Worm (Caenorhabditis elegans) whole organism, L3 larva: Measurements from ENCODE around the gene abcf-3.

Experiments
- R02D3.7 ChIP-seq: fragments of 150-350 bp; optimal IDR thresholded peaks from 2 replicates; lab custom pipeline; 2014; ENCODE audit warnings: missing biosample characterization, missing genetic modification characterization
- aly-2 ChIP-seq: fragments of 150-350 bp; optimal IDR thresholded peaks from 2 replicates; lab custom pipeline; 2014; ENCODE audit warnings: missing biosample characterization, missing genetic modification characterization
- ama-1 ChIP-seq: fragments of 150-350 bp; optimal IDR thresholded peaks from 2 replicates; lab custom pipeline; 2018
- ceh-16 ChIP-seq: sonication (generic microtip); optimal IDR thresholded peaks from 2 replicates; lab custom pipeline; 2017; ENCODE audit warnings: missing biosample characterization, missing genetic modification characterization
- ceh-82 ChIP-seq: fragments of 150-350 bp; optimal IDR thresholded peaks from 2 replicates; lab custom pipeline; 2014; ENCODE audit warnings: missing biosample characterization, missing genetic modification characterization
- daf-12 ChIP-seq: fragments of 150-350 bp; optimal IDR thresholded peaks from 2 replicates; lab custom pipeline; 2014; ENCODE audit warnings: missing biosample characterization, missing genetic modification reagents, missing genetic modification characterization
- egl-27 ChIP-seq: sonication (generic microtip); optimal IDR thresholded peaks from 4 replicates; lab custom pipeline; 2017; ENCODE audit warnings: missing biosample characterization, missing genetic modification reagents, missing genetic modification characterization
- egl-5 ChIP-seq: fragments of 150-350 bp; optimal IDR thresholded peaks from 2 replicates; lab custom pipeline; 2017; ENCODE audit warnings: missing biosample characterization, missing genetic modification reagents, missing genetic modification characterization, inconsistent platforms
- elt-1 ChIP-seq: fragments of 150-350 bp; optimal IDR thresholded peaks from 2 replicates; lab custom pipeline; 2014; ENCODE audit warnings: missing biosample characterization, missing genetic modification characterization
- elt-2 ChIP-seq: sonication (generic microtip); optimal IDR thresholded peaks from 2 replicates; lab custom pipeline; 2016; ENCODE audit warnings: missing genetic modification reagents, mild to moderate bottlenecking, missing genetic modification characterization, missing compliant biosample characterization
- elt-3 ChIP-seq, 3 experiments: fragments of 150-350 bp in 1 of 3; sonication (generic microtip) in 2 of 3; optimal IDR thresholded peaks; 2 replicates in 2 of 3; 4 replicates in 1 of 3; lab custom pipeline; 2014 to 2017; ENCODE audit warnings: missing biosample characterization in 3 of 3, missing genetic modification characterization in 3 of 3
- eor-1 ChIP-seq, 2 experiments: fragments of 150-350 bp; optimal IDR thresholded peaks; 2 replicates each; lab custom pipeline; 2014 to 2018; ENCODE audit warnings: missing biosample characterization in 2 of 2, missing genetic modification characterization in 2 of 2
- fkh-10 ChIP-seq: sonication (generic microtip); optimal IDR thresholded peaks from 2 replicates; lab custom pipeline; 2017; ENCODE audit warnings: missing biosample characterization, missing genetic modification reagents, missing genetic modification characterization
- fkh-2 ChIP-seq: fragments of 150-350 bp; optimal IDR thresholded peaks from 2 replicates; lab custom pipeline; 2014; ENCODE audit warnings: missing biosample characterization, missing genetic modification reagents, missing genetic modification characterization
- fos-1 ChIP-seq: fragments of 150-350 bp; optimal IDR thresholded peaks from 2 replicates; lab custom pipeline; 2014; ENCODE audit warnings: missing biosample characterization, missing genetic modification characterization
- hmg-11 ChIP-seq: sonication (generic microtip); optimal IDR thresholded peaks from 2 replicates; lab custom pipeline; 2016; ENCODE audit warnings: missing genetic modification characterization, missing compliant biosample characterization
- jun-1 ChIP-seq: fragments of 150-350 bp; optimal IDR thresholded peaks from 2 replicates; lab custom pipeline; 2014; ENCODE audit warnings: missing biosample characterization, missing genetic modification reagents, missing genetic modification characterization
- lin-15B ChIP-seq: fragments of 150-350 bp; optimal IDR thresholded peaks from 2 replicates; lab custom pipeline; 2014; ENCODE audit warnings: missing biosample characterization, missing genetic modification characterization
- lin-39 ChIP-seq: fragments of 150-350 bp; optimal IDR thresholded peaks from 2 replicates; lab custom pipeline; 2018; ENCODE audit warnings: missing biosample characterization, missing genetic modification reagents, missing genetic modification characterization
- lsy-12 ChIP-seq: sonication (generic microtip); optimal IDR thresholded peaks from 2 replicates; lab custom pipeline; 2016; ENCODE audit warnings: mild to moderate bottlenecking, missing genetic modification characterization, missing compliant biosample characterization
- mdl-1 ChIP-seq: fragments of 150-350 bp; optimal IDR thresholded peaks from 2 replicates; lab custom pipeline; 2014; ENCODE audit warnings: missing biosample characterization, missing genetic modification characterization
- mml-1 ChIP-seq: fragments of 150-350 bp; sonication (generic microtip); optimal IDR thresholded peaks from 3 replicates; lab custom pipeline; 2014; ENCODE audit warnings: missing biosample characterization, missing genetic modification characterization
- nfya-1 ChIP-seq: sonication (generic microtip); optimal IDR thresholded peaks from 2 replicates; lab custom pipeline; 2017; ENCODE audit warnings: missing genetic modification characterization, mild to moderate bottlenecking, missing compliant biosample characterization, antibody characterized with exemption, moderate library complexity; ENCODE audit not compliant: insufficient read depth
- nhr-11 ChIP-seq: fragments of 150-350 bp; optimal IDR thresholded peaks from 2 replicates; lab custom pipeline; 2014; ENCODE audit warnings: missing biosample characterization, missing genetic modification characterization
- nhr-12 ChIP-seq: fragments of 150-350 bp; optimal IDR thresholded peaks from 2 replicates; lab custom pipeline; 2014; ENCODE audit warnings: missing biosample characterization, missing genetic modification characterization
- nhr-23 ChIP-seq: fragments of 150-350 bp; optimal IDR thresholded peaks from 2 replicates; lab custom pipeline; 2014; ENCODE audit warnings: missing biosample characterization, missing genetic modification reagents, missing genetic modification characterization
- nhr-25 ChIP-seq: sonication (generic microtip); optimal IDR thresholded peaks from 2 replicates; lab custom pipeline; 2017; ENCODE audit warnings: missing biosample characterization, missing genetic modification characterization
- nhr-28 ChIP-seq: fragments of 150-350 bp; optimal IDR thresholded peaks from 2 replicates; lab custom pipeline; 2014; ENCODE audit warnings: missing biosample characterization, missing genetic modification characterization
- nhr-43 ChIP-seq: sonication (generic microtip); optimal IDR thresholded peaks from 2 replicates; lab custom pipeline; 2016; ENCODE audit warnings: mild to moderate bottlenecking, missing genetic modification characterization, missing compliant biosample characterization; ENCODE audit not compliant: poor library complexity, severe bottlenecking
- nhr-67 ChIP-seq: fragments of 150-350 bp; optimal IDR thresholded peaks from 2 replicates; lab custom pipeline; 2014; ENCODE audit warnings: missing biosample characterization, missing genetic modification characterization
- nhr-76 ChIP-seq: fragments of 150-350 bp; sonication (generic microtip); optimal IDR thresholded peaks from 5 replicates; lab custom pipeline; 2014; ENCODE audit warnings: missing biosample characterization, missing genetic modification characterization
- nhr-77 ChIP-seq: fragments of 150-350 bp; optimal IDR thresholded peaks from 2 replicates; lab custom pipeline; 2014; ENCODE audit warnings: missing biosample characterization, missing genetic modification characterization
- pha-4 ChIP-seq: fragments of 150-350 bp; optimal IDR thresholded peaks from 2 replicates; lab custom pipeline; 2014; ENCODE audit warnings: missing biosample characterization, missing genetic modification reagents, missing genetic modification characterization
- pqm-1 ChIP-seq: fragments of 150-350 bp; optimal IDR thresholded peaks from 2 replicates; lab custom pipeline; 2017; ENCODE audit warnings: missing biosample characterization, missing genetic modification characterization, inconsistent platforms
- sea-2 ChIP-seq: fragments of 150-350 bp; sonication (generic microtip); optimal IDR thresholded peaks from 4 replicates; lab custom pipeline; 2014; ENCODE audit warnings: missing biosample characterization, missing genetic modification reagents, missing genetic modification characterization
- skn-1 ChIP-seq: fragments of 150-350 bp; optimal IDR thresholded peaks from 2 replicates; lab custom pipeline; 2014; ENCODE audit warnings: missing biosample characterization, missing genetic modification characterization
- snpc-4 ChIP-seq: fragments of 150-350 bp; optimal IDR thresholded peaks from 2 replicates; lab custom pipeline; 2014; ENCODE audit warnings: missing biosample characterization, missing genetic modification characterization
- unc-39 ChIP-seq: sonication (generic microtip); optimal IDR thresholded peaks from 4 replicates; lab custom pipeline; 2017; ENCODE audit warnings: missing biosample characterization, missing genetic modification characterization
- unc-62 ChIP-seq: fragments of 150-350 bp; sonication (generic microtip); optimal IDR thresholded peaks from 4 replicates; lab custom pipeline; 2014; ENCODE audit warnings: missing biosample characterization, missing genetic modification reagents, missing genetic modification characterization
- zag-1 ChIP-seq: fragments of 150-350 bp; optimal IDR thresholded peaks from 2 replicates; lab custom pipeline; 2014; ENCODE audit warnings: missing biosample characterization, missing genetic modification characterization
- ztf-11 ChIP-seq: fragments of 150-350 bp; optimal IDR thresholded peaks from 2 replicates; lab custom pipeline; 2014; ENCODE audit warnings: missing biosample characterization, missing genetic modification characterization
- ztf-4 ChIP-seq: fragments of 150-350 bp; optimal IDR thresholded peaks from 2 replicates; lab custom pipeline; 2014; ENCODE audit warnings: missing biosample characterization, missing genetic modification characterization

Gene abcf-3

ce11 chrIII:6190810-6191209, 17.6 kb downstream of the abcf-3 start, which contains the start of gene C23G10.5:
Gene C23G10.5 (plus strand): TSS chrIII:6191110.
- TF ChIP-seq egl-5 (tag; lab: Kevin White, UChicago) (no peak), nhr-28 (tag; lab: Kevin White, UChicago) (no peak), unc-62 (no peak), ceh-16 (tag; lab: Kevin White, UChicago) (no peak), unc-39 (tag; lab: Kevin White, UChicago) (no peak), lin-39 (tag; lab: Kevin White, UChicago) (no peak), fkh-10 (no peak), nhr-23 (tag; lab: Kevin White, UChicago) (no peak), fos-1 (tag; lab: Kevin White, UChicago) (no peak), ama-1 (no peak), snpc-4 (no peak), zag-1 (tag; lab: Kevin White, UChicago) (no peak), nfya-1 (tag; lab: Kevin White, UChicago) (no peak), hmg-11 (tag; lab: Kevin White, UChicago) (no peak), egl-27 (tag; lab: Kevin White, UChicago) (no peak), lin-15B (tag; lab: Kevin White, UChicago) (no peak), elt-2 (tag; lab: Kevin White, UChicago) (no peak), nhr-67 (tag; lab: Kevin White, UChicago) (no peak)

- TF ChIP-seq nhr-11 (tag; lab: Kevin White, UChicago) (no peak), elt-3 (tag; optimal IDR thresholded peaks at IDR 0.05; lab: Kevin White, UChicago) (no peak), ama-1 (no peak), elt-1 (tag; lab: Kevin White, UChicago) (no peak)
Observed at ce11 chrIII:6194480-6194879, 21.3 kb downstream of the abcf-3 start, which contains the start of gene ugt-66. Gene ugt-66 (minus strand): TSS chrIII:6194580.

- TF ChIP-seq mdl-1 (tag; lab: Kevin White, UChicago) (no peak), eor-1 (tag; optimal IDR thresholded peaks at IDR 0.05; lab: Kevin White, UChicago) (no peak), nhr-28 (tag; lab: Kevin White, UChicago) (no peak), nhr-76 (tag; lab: Kevin White, UChicago) (no peak), nfya-1 (tag; lab: Kevin White, UChicago) (no peak), elt-2 (tag; lab: Kevin White, UChicago) (no peak), nhr-11 (tag; lab: Kevin White, UChicago) (no peak), skn-1 (tag; lab: Kevin White, UChicago) (no peak), jun-1 (tag; lab: Kevin White, UChicago) (no peak), nhr-23 (tag; lab: Kevin White, UChicago) (no peak), elt-1 (tag; lab: Kevin White, UChicago) (no peak), ceh-16 (tag; lab: Kevin White, UChicago) (no peak), ama-1 (no peak), egl-27 (tag; lab: Kevin White, UChicago) (no peak), zag-1 (tag; lab: Kevin White, UChicago) (no peak), R02D3.7 (tag; lab: Kevin White, UChicago) (no peak), sea-2 (GFP tag; lab: Kevin White, UChicago) (no peak), ceh-82 (no peak)
Observed at ce11 chrIII:6195718-6196117, 22.5 kb downstream of the abcf-3 start.

DNA sequence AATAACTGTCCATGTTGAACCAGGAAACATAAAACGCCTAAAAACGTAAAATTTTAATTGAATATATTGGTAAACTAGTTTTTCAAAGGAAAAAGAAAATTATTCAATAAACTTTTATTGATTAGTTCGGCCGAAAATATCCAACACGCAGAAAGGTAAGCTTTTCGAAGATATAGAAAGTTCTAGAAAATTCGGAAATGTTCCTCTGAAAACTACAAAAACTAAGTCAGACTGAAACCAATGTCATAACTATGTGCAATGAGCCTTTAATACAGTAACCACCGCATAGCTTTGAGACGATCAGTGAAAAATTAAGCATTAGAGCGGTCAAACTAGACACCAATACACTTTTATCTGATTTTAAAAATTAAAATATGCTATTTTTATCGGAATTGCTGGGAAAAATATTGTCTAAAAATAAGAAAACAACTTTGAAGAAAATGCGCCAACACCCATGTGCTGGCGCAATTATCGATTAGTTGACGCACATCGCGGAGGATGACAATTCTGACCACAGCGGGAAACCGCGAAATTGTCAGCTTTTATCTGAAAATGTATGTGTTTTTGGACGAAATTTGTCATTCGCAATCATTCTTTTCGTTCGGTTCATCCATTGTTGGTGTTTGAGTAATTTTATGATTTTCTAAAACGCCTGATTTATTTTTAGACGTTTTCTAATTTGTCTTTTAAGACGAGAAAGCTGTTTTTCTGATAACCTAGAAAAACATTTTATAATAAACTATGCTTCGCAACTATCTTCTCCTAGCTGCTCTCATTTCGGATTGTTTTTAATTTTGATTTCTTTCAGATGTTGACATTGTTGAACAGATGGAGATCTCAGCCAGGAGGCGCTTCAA, 25.4 kb downstream of the abcf-3 start, which contains the start of the genes C23G10.7 and rpn-2:
C23G10.7 (minus strand) TSS at position 37 of the 857 bp plus-strand sequence.
rpn-2 (plus strand) TSS at position 807 of the 857 bp plus-strand sequence.
- TF ChIP-seq egl-5 (tag; lab: Kevin White, UChicago) (peak; percentile 10), elt-2 (tag; lab: Kevin White, UChicago) (peak; percentile 38), daf-12 (no peak), sea-2 (GFP tag; lab: Kevin White, UChicago) (no peak), nhr-23 (tag; lab: Kevin White, UChicago) (peak; percentile 39), aly-2 (tag; lab: Kevin White, UChicago) (no peak), fkh-2 (tag; lab: Kevin White, UChicago) (no peak), nhr-43 (tag; lab: Kevin White, UChicago) (peak; percentile 0), nfya-1 (tag; lab: Kevin White, UChicago) (peak; percentile 69), fos-1 (tag; lab: Kevin White, UChicago) (no peak), nhr-77 (no peak), ztf-4 (tag; lab: Kevin White, UChicago) (no peak), lin-39 (tag; lab: Kevin White, UChicago) (peak; percentile 12), pqm-1 (tag; lab: Kevin White, UChicago) (peak; percentile 22), mml-1 (no peak), nhr-25 (tag; lab: Kevin White, UChicago) (peak; percentile 38), nhr-11 (tag; lab: Kevin White, UChicago) (no peak), pha-4 (tag; lab: Kevin White, UChicago) (peak; percentile 75), ama-1 (peak; percentile 53), elt-1 (tag; lab: Kevin White, UChicago) (no peak), ceh-16 (tag; lab: Kevin White, UChicago) (no peak), ztf-11 (no peak), zag-1 (tag; lab: Kevin White, UChicago) (no peak), ceh-82 (no peak), nhr-12 (tag; lab: Kevin White, UChicago) (no peak), lsy-12 (tag; lab: Kevin White, UChicago) (peak; percentile 25), hmg-11 (tag; lab: Kevin White, UChicago) (peak; percentile 56), skn-1 (tag; lab: Kevin White, UChicago) (peak; percentile 98)
